Worm (Caenorhabditis elegans) whole organism, L3 larva: Measurements from ENCODE around the gene mrpl-35.

ENCODE experiments used
- aly-2 ChIP-seq: fragments of 150-350 bp; optimal IDR thresholded peaks from 2 replicates; lab custom pipeline; 2014; ENCODE audit warnings: missing biosample characterization, missing genetic modification characterization
- ama-1 ChIP-seq: fragments of 150-350 bp; optimal IDR thresholded peaks from 2 replicates; lab custom pipeline; 2018
- ceh-16 ChIP-seq: sonication (generic microtip); optimal IDR thresholded peaks from 2 replicates; lab custom pipeline; 2017; ENCODE audit warnings: missing biosample characterization, missing genetic modification characterization
- ceh-28 ChIP-seq: fragments of 150-350 bp; optimal IDR thresholded peaks from 2 replicates; lab custom pipeline; 2014; ENCODE audit warnings: missing biosample characterization, missing genetic modification reagents, missing genetic modification characterization
- daf-12 ChIP-seq: fragments of 150-350 bp; optimal IDR thresholded peaks from 2 replicates; lab custom pipeline; 2014; ENCODE audit warnings: missing biosample characterization, missing genetic modification reagents, missing genetic modification characterization
- egl-27 ChIP-seq: sonication (generic microtip); optimal IDR thresholded peaks from 4 replicates; lab custom pipeline; 2017; ENCODE audit warnings: missing biosample characterization, missing genetic modification reagents, missing genetic modification characterization
- elt-2 ChIP-seq: sonication (generic microtip); optimal IDR thresholded peaks from 2 replicates; lab custom pipeline; 2016; ENCODE audit warnings: missing genetic modification reagents, mild to moderate bottlenecking, missing genetic modification characterization, missing compliant biosample characterization
- elt-3 ChIP-seq, 3 experiments: fragments of 150-350 bp in 1 of 3; sonication (generic microtip) in 2 of 3; optimal IDR thresholded peaks; 2 replicates in 2 of 3; 4 replicates in 1 of 3; lab custom pipeline; 2014 to 2017; ENCODE audit warnings: missing biosample characterization in 3 of 3, missing genetic modification characterization in 3 of 3
- eor-1 ChIP-seq, 2 experiments: fragments of 150-350 bp; optimal IDR thresholded peaks; 2 replicates each; lab custom pipeline; 2014 to 2018; ENCODE audit warnings: missing biosample characterization in 2 of 2, missing genetic modification characterization in 2 of 2
- fkh-10 ChIP-seq: sonication (generic microtip); optimal IDR thresholded peaks from 2 replicates; lab custom pipeline; 2017; ENCODE audit warnings: missing biosample characterization, missing genetic modification reagents, missing genetic modification characterization
- fkh-2 ChIP-seq: fragments of 150-350 bp; optimal IDR thresholded peaks from 2 replicates; lab custom pipeline; 2014; ENCODE audit warnings: missing biosample characterization, missing genetic modification reagents, missing genetic modification characterization
- fos-1 ChIP-seq: fragments of 150-350 bp; optimal IDR thresholded peaks from 2 replicates; lab custom pipeline; 2014; ENCODE audit warnings: missing biosample characterization, missing genetic modification characterization
- jun-1 ChIP-seq: fragments of 150-350 bp; optimal IDR thresholded peaks from 2 replicates; lab custom pipeline; 2014; ENCODE audit warnings: missing biosample characterization, missing genetic modification reagents, missing genetic modification characterization
- lsy-12 ChIP-seq: sonication (generic microtip); optimal IDR thresholded peaks from 2 replicates; lab custom pipeline; 2016; ENCODE audit warnings: mild to moderate bottlenecking, missing genetic modification characterization, missing compliant biosample characterization
- mdl-1 ChIP-seq: fragments of 150-350 bp; optimal IDR thresholded peaks from 2 replicates; lab custom pipeline; 2014; ENCODE audit warnings: missing biosample characterization, missing genetic modification characterization
- nfya-1 ChIP-seq: sonication (generic microtip); optimal IDR thresholded peaks from 2 replicates; lab custom pipeline; 2017; ENCODE audit warnings: missing genetic modification characterization, mild to moderate bottlenecking, missing compliant biosample characterization, antibody characterized with exemption, moderate library complexity; ENCODE audit not compliant: insufficient read depth
- nhr-11 ChIP-seq: fragments of 150-350 bp; optimal IDR thresholded peaks from 2 replicates; lab custom pipeline; 2014; ENCODE audit warnings: missing biosample characterization, missing genetic modification characterization
- nhr-23 ChIP-seq: fragments of 150-350 bp; optimal IDR thresholded peaks from 2 replicates; lab custom pipeline; 2014; ENCODE audit warnings: missing biosample characterization, missing genetic modification reagents, missing genetic modification characterization
- nhr-43 ChIP-seq: sonication (generic microtip); optimal IDR thresholded peaks from 2 replicates; lab custom pipeline; 2016; ENCODE audit warnings: mild to moderate bottlenecking, missing genetic modification characterization, missing compliant biosample characterization; ENCODE audit not compliant: poor library complexity, severe bottlenecking
- nhr-67 ChIP-seq: fragments of 150-350 bp; optimal IDR thresholded peaks from 2 replicates; lab custom pipeline; 2014; ENCODE audit warnings: missing biosample characterization, missing genetic modification characterization
- nhr-76 ChIP-seq: fragments of 150-350 bp; sonication (generic microtip); optimal IDR thresholded peaks from 5 replicates; lab custom pipeline; 2014; ENCODE audit warnings: missing biosample characterization, missing genetic modification characterization
- nhr-77 ChIP-seq: fragments of 150-350 bp; optimal IDR thresholded peaks from 2 replicates; lab custom pipeline; 2014; ENCODE audit warnings: missing biosample characterization, missing genetic modification characterization
- pha-4 ChIP-seq: fragments of 150-350 bp; optimal IDR thresholded peaks from 2 replicates; lab custom pipeline; 2014; ENCODE audit warnings: missing biosample characterization, missing genetic modification reagents, missing genetic modification characterization
- pqm-1 ChIP-seq: fragments of 150-350 bp; optimal IDR thresholded peaks from 2 replicates; lab custom pipeline; 2017; ENCODE audit warnings: missing biosample characterization, missing genetic modification characterization, inconsistent platforms
- sea-2 ChIP-seq: fragments of 150-350 bp; sonication (generic microtip); optimal IDR thresholded peaks from 4 replicates; lab custom pipeline; 2014; ENCODE audit warnings: missing biosample characterization, missing genetic modification reagents, missing genetic modification characterization
- skn-1 ChIP-seq: fragments of 150-350 bp; optimal IDR thresholded peaks from 2 replicates; lab custom pipeline; 2014; ENCODE audit warnings: missing biosample characterization, missing genetic modification characterization
- snpc-4 ChIP-seq: fragments of 150-350 bp; optimal IDR thresholded peaks from 2 replicates; lab custom pipeline; 2014; ENCODE audit warnings: missing biosample characterization, missing genetic modification characterization
- tbx-2 ChIP-seq: sonication (generic microtip); optimal IDR thresholded peaks from 2 replicates; lab custom pipeline; 2016; ENCODE audit warnings: mild to moderate bottlenecking, missing genetic modification characterization, missing compliant biosample characterization
- unc-39 ChIP-seq: sonication (generic microtip); optimal IDR thresholded peaks from 4 replicates; lab custom pipeline; 2017; ENCODE audit warnings: missing biosample characterization, missing genetic modification characterization
- unc-62 ChIP-seq: fragments of 150-350 bp; sonication (generic microtip); optimal IDR thresholded peaks from 4 replicates; lab custom pipeline; 2014; ENCODE audit warnings: missing biosample characterization, missing genetic modification reagents, missing genetic modification characterization
- zag-1 ChIP-seq: fragments of 150-350 bp; optimal IDR thresholded peaks from 2 replicates; lab custom pipeline; 2014; ENCODE audit warnings: missing biosample characterization, missing genetic modification characterization
- ztf-11 ChIP-seq: fragments of 150-350 bp; optimal IDR thresholded peaks from 2 replicates; lab custom pipeline; 2014; ENCODE audit warnings: missing biosample characterization, missing genetic modification characterization
- ztf-4 ChIP-seq: fragments of 150-350 bp; optimal IDR thresholded peaks from 2 replicates; lab custom pipeline; 2014; ENCODE audit warnings: missing biosample characterization, missing genetic modification characterization

The mrpl-35 gene

ce11 chrIII:3484995-3485394 lies 25.0 kb upstream of the mrpl-35 start:
- no peak for TF ChIP-seq nhr-77
- TF ChIP-seq nhr-43 (tag; lab: Kevin White, UChicago), result no peak
- TF ChIP-seq mdl-1, result no peak

ce11 chrIII:3486055-3486454 lies 24.0 kb upstream of the mrpl-35 start:
- TF ChIP-seq elt-2 (no peak), fkh-2 (tag; lab: Kevin White, UChicago) (no peak), nhr-43 (tag; lab: Kevin White, UChicago) (peak; percentile 3), ceh-28 (tag; lab: Kevin White, UChicago) (no peak), nhr-23 (peak; percentile 6)

ce11 chrIII:3487133-3487532 lies 22.9 kb upstream of the mrpl-35 start:
- TF ChIP-seq unc-39, result no peak
- TF ChIP-seq fkh-10 (GFP tag; lab: Kevin White, UChicago), result no peak
- peak; percentile 51 for TF ChIP-seq nhr-23
- TF ChIP-seq nhr-11 (tag; lab: Kevin White, UChicago), result no peak
- no peak for TF ChIP-seq tbx-2 (tag; lab: Kevin White, UChicago)
- TF ChIP-seq fos-1 (tag; lab: Kevin White, UChicago), result no peak
- TF ChIP-seq, all 47 proteins: peak for 1

- TF ChIP-seq eor-1 (tag; optimal IDR thresholded peaks at IDR 0.05; lab: Kevin White, UChicago) (no peak), ztf-11 (tag; lab: Kevin White, UChicago) (no peak), elt-2 (no peak), egl-27 (tag; lab: Kevin White, UChicago) (no peak), zag-1 (tag; lab: Kevin White, UChicago) (no peak), sea-2 (GFP tag; lab: Kevin White, UChicago) (no peak)
Observed at ce11 chrIII:3488224-3488623, 21.8 kb upstream of the mrpl-35 start, which contains the start of gene C34C12.7. TSS of gene C34C12.7 (minus strand) at chrIII:3488341.

- no peak for TF ChIP-seq unc-62
Observed at ce11 chrIII:3493138-3493537, 16.9 kb upstream of the mrpl-35 start, which contains the start of gene gly-14. TSS of gene gly-14 (minus strand) at chrIII:3493238.

ce11 chrIII:3498957-3499356 lies 11.1 kb upstream of the mrpl-35 start, which contains the start of gene M01F1.9:
TSS of gene M01F1.9 (minus strand) at chrIII:3499057.
- TF ChIP-seq nfya-1 (tag; lab: Kevin White, UChicago) (no peak), egl-27 (tag; lab: Kevin White, UChicago) (no peak), skn-1 (no peak), lsy-12 (no peak), ama-1 (lab: Kevin White, UChicago) (no peak), pha-4 (tag; lab: Kevin White, UChicago) (no peak), ztf-11 (tag; lab: Kevin White, UChicago) (no peak), unc-39 (no peak), unc-62 (no peak), ztf-4 (tag; lab: Kevin White, UChicago) (no peak), fkh-2 (tag; lab: Kevin White, UChicago) (no peak), ceh-16 (no peak), daf-12 (no peak), fos-1 (tag; lab: Kevin White, UChicago) (no peak), snpc-4 (no peak), nhr-43 (tag; lab: Kevin White, UChicago) (no peak), elt-3 (tag; optimal IDR thresholded peaks at IDR 0.05; lab: Kevin White, UChicago) (no peak), nhr-76 (no peak)

- TF ChIP-seq nhr-67 (tag; lab: Kevin White, UChicago), result no peak
- no peak for TF ChIP-seq pqm-1 (tag; lab: Kevin White, UChicago)
- no peak for TF ChIP-seq lsy-12
- peak; percentile 3 for TF ChIP-seq jun-1 (tag; lab: Kevin White, UChicago)
- no peak for TF ChIP-seq aly-2
- TF ChIP-seq nhr-43 (tag; lab: Kevin White, UChicago), result no peak
Observed at ce11 chrIII:3499850-3500249, 10.2 kb upstream of the mrpl-35 start.
